Worm (Caenorhabditis elegans): Measurements from ENCODE around the gene fbxb-88.

fbxb-88 gene

DNA sequence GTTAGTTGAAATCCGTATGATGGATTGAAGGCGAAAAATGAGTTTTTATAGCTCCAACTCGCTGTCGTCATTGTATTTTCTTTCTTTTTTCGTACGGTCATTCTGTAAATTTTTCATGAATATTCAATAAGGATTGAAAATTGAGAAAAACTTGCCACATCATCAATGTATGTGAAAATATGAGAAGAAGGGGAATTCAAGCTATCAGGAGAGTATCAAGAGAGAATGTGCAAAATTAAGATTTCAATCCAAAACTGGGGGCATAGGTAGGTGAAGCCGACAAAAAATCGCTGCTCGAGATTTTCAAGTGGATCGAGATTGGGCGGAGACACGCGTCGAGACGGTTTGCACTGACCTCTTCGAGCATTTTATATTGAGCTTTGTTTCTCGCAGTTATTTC lies 43.2 kb downstream of the fbxb-88 start, which contains the start of gene nep-12:
Gene nep-12 (minus strand): TSS at position 101 of the 400 bp plus-strand sequence.
- TF ChIP-seq dve-1 (tag; optimal IDR thresholded peaks at IDR 0.05; ENCODE audit: insufficient read depth) (no peak), ceh-62 (tag; optimal IDR thresholded peaks at IDR 0.05) (no peak), madf-5 (GFP tag; IDR thresholded peaks at IDR 0.05) (no peak), aly-2 (tag; optimal IDR thresholded peaks at IDR 0.05) (no peak), mxl-2 (GFP tag; conservative IDR thresholded peaks at IDR 0.05) (no peak), ces-1 (GFP tag; optimal IDR thresholded peaks at IDR 0.05) (no peak), fkh-10 (GFP tag; optimal IDR thresholded peaks at IDR 0.05) (no peak), rbr-2 (tag; optimal IDR thresholded peaks at IDR 0.05) (no peak), ztf-7 (tag; optimal IDR thresholded peaks at IDR 0.05) (no peak), cey-2 (tag; optimal IDR thresholded peaks at IDR 0.05; ENCODE audit: borderline replicate concordance, insufficient read depth) (no peak)

ce11 chrII:4779753-4780152 lies 47.9 kb downstream of the fbxb-88 start:
- TF ChIP-seq vab-7 (GFP tag; IDR thresholded peaks at IDR 0.05), result no peak
- no peak for TF ChIP-seq ceh-44 (GFP tag; IDR thresholded peaks at IDR 0.05)
- no peak for TF ChIP-seq hlh-30 (tag; optimal IDR thresholded peaks at IDR 0.05; ENCODE audit: insufficient read depth)
- no peak for TF ChIP-seq cey-2 (tag; optimal IDR thresholded peaks at IDR 0.05; ENCODE audit: borderline replicate concordance, insufficient read depth)
- TF ChIP-seq R02D3.7 (tag; optimal IDR thresholded peaks at IDR 0.05), result no peak
- no peak for TF ChIP-seq dpl-1 (GFP tag; optimal IDR thresholded peaks at IDR 0.05)
- no peak for TF ChIP-seq php-3 (GFP tag; IDR thresholded peaks at IDR 0.05)
- TF ChIP-seq lin-1 (GFP tag; IDR thresholded peaks at IDR 0.05), result no peak
- TF ChIP-seq nhr-48 (tag; optimal IDR thresholded peaks at IDR 0.05), result no peak
- no peak for TF ChIP-seq snpc-4 (tag; optimal IDR thresholded peaks at IDR 0.05)
- no peak for TF ChIP-seq ctbp-1 (GFP tag; IDR thresholded peaks at IDR 0.05)
- no peak for TF ChIP-seq Y5F2A.4 (GFP tag; optimal IDR thresholded peaks at IDR 0.05)
- no peak for TF ChIP-seq nhr-41 (GFP tag; IDR thresholded peaks at IDR 0.05)
- no peak for TF ChIP-seq Y75B8A.6 (GFP tag; IDR thresholded peaks at IDR 0.05)
- no peak for TF ChIP-seq F37D6.2 (tag; optimal IDR thresholded peaks at IDR 0.05)

- peak; percentile 42 for TF ChIP-seq hlh-11 (tag; optimal IDR thresholded peaks at IDR 0.05)
- TF ChIP-seq ctbp-1 (GFP tag; IDR thresholded peaks at IDR 0.05), result no peak
- TF ChIP-seq dve-1 (tag; optimal IDR thresholded peaks at IDR 0.05; ENCODE audit: insufficient read depth), result peak; percentile 62
- TF ChIP-seq T26A8.4 (GFP tag; IDR thresholded peaks at IDR 0.05), result no peak
- TF ChIP-seq pqm-1 (tag; optimal IDR thresholded peaks at IDR 0.05), result peak; percentile 86
- TF ChIP-seq snpc-4 (tag; optimal IDR thresholded peaks at IDR 0.05), result no peak
- TF ChIP-seq daf-16 (GFP tag; optimal IDR thresholded peaks at IDR 0.05), result no peak
- peak; percentile 73 for TF ChIP-seq daf-16 (tag; optimal IDR thresholded peaks at IDR 0.05)
Observed at ce11 chrII:4776933-4777332, 50.8 kb downstream of the fbxb-88 start, which contains the start of gene F26G1.11. Gene F26G1.11 (plus strand): TSS chrII:4777137.
